Fruit fly (Drosophila melanogaster): ENCODE measurements around the gene CG5167.

CG5167 gene

dm6 chr3R:12439401-12440143, 33.2 kb downstream of the CG5167 start, which contains the start of gene Desat1 (continued):
- no peak for TF ChIP-seq schlank (tag; optimal IDR thresholded peaks at IDR 0.05)
- peak in 1 of 2 experiments; percentile 41 for TF ChIP-seq Hr78 (GFP tag; optimal IDR thresholded peaks at IDR 0.05)
- TF ChIP-seq CG13894 (tag; optimal IDR thresholded peaks at IDR 0.05) = no peak
- no peak for TF ChIP-seq lov (optimal IDR thresholded peaks at IDR 0.05)
- no peak for TF ChIP-seq lov (GFP tag; IDR thresholded peaks at IDR 0.05)
- TF ChIP-seq Ptx1 (GFP tag; IDR thresholded peaks at IDR 0.05) = no peak
- TF ChIP-seq Aef1 (GFP tag; IDR thresholded peaks at IDR 0.05) = no peak
- no peak for TF ChIP-seq CG10565 (GFP tag; optimal IDR thresholded peaks at IDR 0.05)
- peak; percentile 34 for TF ChIP-seq CG8924 (tag; optimal IDR thresholded peaks at IDR 0.05)
- TF ChIP-seq CG1647 (GFP tag; optimal IDR thresholded peaks at IDR 0.05) = no peak
- TF ChIP-seq Dad (GFP tag; optimal IDR thresholded peaks at IDR 0.05) = no peak
- TF ChIP-seq CG2129 (GFP tag; IDR thresholded peaks at IDR 0.05; ENCODE audit: partially characterized antibody) = peak; percentile 72
- TF ChIP-seq Asciz (GFP tag; optimal IDR thresholded peaks at IDR 0.05) = no peak
- peak; percentile 27 for TF ChIP-seq CG1603 (tag; optimal IDR thresholded peaks at IDR 0.05)
- no peak for TF ChIP-seq gt (GFP tag; IDR thresholded peaks at IDR 0.05)
- no peak for TF ChIP-seq unpg (GFP tag; optimal IDR thresholded peaks at IDR 0.05)
- TF ChIP-seq CG3281 (GFP tag; optimal IDR thresholded peaks at IDR 0.05) = no peak
- TF ChIP-seq CG34376 (GFP tag; optimal IDR thresholded peaks at IDR 0.05) = peak; percentile 74
- no peak for TF ChIP-seq CG10462 (GFP tag; optimal IDR thresholded peaks at IDR 0.05)
- TF ChIP-seq HmgD (GFP tag; optimal IDR thresholded peaks at IDR 0.05) = no peak
- no peak for TF ChIP-seq Fer2 (tag; optimal IDR thresholded peaks at IDR 0.05)
- TF ChIP-seq Antp (GFP tag; optimal IDR thresholded peaks at IDR 0.05) = no peak
- TF ChIP-seq knrl (GFP tag; IDR thresholded peaks at IDR 0.05; ENCODE audit: partially characterized antibody) = peak; percentile 90
- TF ChIP-seq hbn (GFP tag; IDR thresholded peaks at IDR 0.05; ENCODE audit: partially characterized antibody) = peak; percentile 89
- TF ChIP-seq slp2 (GFP tag; optimal IDR thresholded peaks at IDR 0.05) = no peak
- no peak for TF ChIP-seq mirr (GFP tag; optimal IDR thresholded peaks at IDR 0.05)
- TF ChIP-seq p53 (GFP tag; optimal IDR thresholded peaks at IDR 0.05) = no peak
- no peak for TF ChIP-seq Gsc (GFP tag; IDR thresholded peaks at IDR 0.05)
- no peak for TF ChIP-seq CG8944 (GFP tag; optimal IDR thresholded peaks at IDR 0.05)
- TF ChIP-seq Hmx (GFP tag; optimal IDR thresholded peaks at IDR 0.05) = no peak
- peak; percentile 90 for TF ChIP-seq CG16813 (GFP tag; IDR thresholded peaks at IDR 0.05; ENCODE audit: partially characterized antibody)
- peak; percentile 26; the same call in 1 of the 3 replicates for TF ChIP-seq CG17361 (GFP tag; IDR thresholded peaks at IDR 0.05)
- TF ChIP-seq ro (GFP tag; IDR thresholded peaks at IDR 0.05) = no peak
- no peak for TF ChIP-seq CG13123 (GFP tag; optimal IDR thresholded peaks at IDR 0.05)
- no peak for TF ChIP-seq repo (GFP tag; optimal IDR thresholded peaks at IDR 0.05)
- no peak for TF ChIP-seq NC2α (GFP tag; optimal IDR thresholded peaks at IDR 0.05)
- no peak for TF ChIP-seq CG8089 (GFP tag; optimal IDR thresholded peaks at IDR 0.05)
- no peak for TF ChIP-seq CG16779 (GFP tag; IDR thresholded peaks at IDR 0.05)
- TF ChIP-seq CG12155 (GFP tag; optimal IDR thresholded peaks at IDR 0.05) = no peak
- no peak for TF ChIP-seq CG2889 (GFP tag; IDR thresholded peaks at IDR 0.05)
- TF ChIP-seq seq (GFP tag; IDR thresholded peaks at IDR 0.05) = no peak
- no peak for TF ChIP-seq pan (optimal IDR thresholded peaks at IDR 0.05)
- no peak for TF ChIP-seq pan (GFP tag; optimal IDR thresholded peaks at IDR 0.05 in 1 of 2, IDR thresholded peaks at IDR 0.05 in 1 of 2)
- no peak for TF ChIP-seq onecut (GFP tag; IDR thresholded peaks at IDR 0.05)
- TF ChIP-seq CG1233 (GFP tag; optimal IDR thresholded peaks at IDR 0.05) = no peak
- TF ChIP-seq NFAT (GFP tag; IDR thresholded peaks at IDR 0.05) = peak; percentile 9; the same call in 1 of the 2 replicates
- no peak for TF ChIP-seq Fer1 (GFP tag; optimal IDR thresholded peaks at IDR 0.05)
- peak; percentile 49; the same call in 1 of the 2 replicates for TF ChIP-seq E2f2 (GFP tag; IDR thresholded peaks at IDR 0.05)
- no peak for TF ChIP-seq ase (GFP tag; IDR thresholded peaks at IDR 0.05)
- TF ChIP-seq twi (tag; optimal IDR thresholded peaks at IDR 0.05) = no peak
- TF ChIP-seq Ssrp (tag; optimal IDR thresholded peaks at IDR 0.05) = no peak

Measured in whole organism, embryonic.